Worm (Caenorhabditis elegans) whole organism, L4 larva: ENCODE results near the gene F58B4.6.

Experiments used
- Y48G9A.11 ChIP-seq: fragments of 200-800 bp; sonication (Bioruptor generic); IDR thresholded peaks from 2 replicates; pipeline ENCODE4 v1.3.6; 2022; ENCODE audit warnings: missing genetic modification reagents, missing genetic modification characterization, missing compliant biosample characterization
- ceh-28 ChIP-seq: fragments of 150-350 bp; optimal IDR thresholded peaks from 2 replicates; lab custom pipeline; 2014; ENCODE audit warnings: missing biosample characterization, missing genetic modification reagents, missing genetic modification characterization
- ceh-32 ChIP-seq: sonication (generic microtip); optimal IDR thresholded peaks from 2 replicates; lab custom pipeline; 2016; ENCODE audit warnings: mild to moderate bottlenecking, missing genetic modification characterization, missing compliant biosample characterization; ENCODE audit not compliant: poor library complexity
- egl-43 ChIP-seq: fragments of 200-800 bp; sonication (Bioruptor generic); IDR thresholded peaks from 2 replicates; pipeline ENCODE4 v1.3.6; 2022; ENCODE audit warnings: missing genetic modification reagents, missing genetic modification characterization, missing compliant biosample characterization
- hlh-11 ChIP-seq: fragments of 200-800 bp; sonication (Bioruptor generic); optimal IDR thresholded peaks from 2 replicates; lab custom pipeline; 2018; ENCODE audit warnings: mild to moderate bottlenecking, missing genetic modification characterization, missing compliant biosample characterization
- lin-13 ChIP-seq: fragments of 150-350 bp; optimal IDR thresholded peaks from 2 replicates; lab custom pipeline; 2014; ENCODE audit warnings: missing biosample characterization, missing genetic modification reagents, missing genetic modification characterization
- lin-39 ChIP-seq: fragments of 150-350 bp; optimal IDR thresholded peaks from 2 replicates; lab custom pipeline; 2014; ENCODE audit warnings: missing biosample characterization, missing genetic modification reagents, missing genetic modification characterization
- lsy-2 ChIP-seq, 2 experiments: fragments of 150-350 bp in 1 of 2; sonication (generic microtip) in 1 of 2; optimal IDR thresholded peaks; 2 replicates each; lab custom pipeline; 2014 to 2017; ENCODE audit warnings: missing biosample characterization in 2 of 2, missing genetic modification characterization in 2 of 2
- nhr-237 ChIP-seq: sonication (generic microtip); optimal IDR thresholded peaks from 2 replicates; lab custom pipeline; 2017; ENCODE audit warnings: missing biosample characterization, missing genetic modification characterization
- saeg-2 ChIP-seq: fragments of 200-800 bp; sonication (Bioruptor generic); IDR thresholded peaks from 2 replicates; pipeline ENCODE4 v1.3.6; 2022; ENCODE audit warnings: missing genetic modification reagents, missing genetic modification characterization, missing compliant biosample characterization
- unc-130 ChIP-seq: sonication (generic microtip); optimal IDR thresholded peaks from 2 replicates; lab custom pipeline; 2016; ENCODE audit warnings: missing genetic modification reagents, missing genetic modification characterization, missing compliant biosample characterization

- TF ChIP-seq Y48G9A.11 (GFP tag; lab: Robert Waterston, UW) (no peak), lin-13 (GFP tag; lab: Kevin White, UChicago) (no peak), unc-130 (no peak), saeg-2 (GFP tag; lab: Robert Waterston, UW) (no peak), lin-39 (tag; lab: Kevin White, UChicago) (no peak), nhr-237 (tag; lab: Kevin White, UChicago) (no peak), ceh-28 (tag; lab: Kevin White, UChicago) (no peak), hlh-11 (tag; lab: Kevin White, UChicago) (no peak), lsy-2 (tag; optimal IDR thresholded peaks at IDR 0.05; lab: Kevin White, UChicago) (no peak), ceh-32 (no peak), egl-43 (GFP tag; lab: Robert Waterston, UW) (no peak)
Measured at ce11 chrV:10947930-10948329, 23.1 kb downstream of the F58B4.6 start, which contains the start of gene F17C11.2.
